Fruit fly (Drosophila melanogaster): ENCODE measurements around the gene CG17343.

DNA sequence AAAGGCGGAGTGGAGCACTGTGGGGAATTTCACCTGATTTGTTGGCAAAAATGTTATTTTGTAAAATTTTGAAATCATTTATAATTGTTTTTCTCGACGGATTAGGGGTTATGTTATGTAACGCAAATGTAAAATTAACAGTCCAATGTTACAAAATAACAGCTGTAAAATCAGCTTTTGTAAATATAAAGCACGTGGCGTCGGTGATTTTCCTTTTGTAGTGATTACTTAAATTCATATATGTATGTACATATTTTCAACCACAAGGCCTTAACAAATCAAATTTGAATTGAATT lies 42.6 kb upstream of the CG17343 start, which contains the start of gene CG15172:
- no peak for TF ChIP-seq psq (optimal IDR thresholded peaks at IDR 0.05)
- TF ChIP-seq h (optimal IDR thresholded peaks at IDR 0.05), result no peak
- TF ChIP-seq ttk (optimal IDR thresholded peaks at IDR 0.05), result no peak
